Fruit fly (Drosophila melanogaster) whole organism, embryonic: ENCODE data around the gene Rad9.

Experiments used
- CG10565 ChIP-seq: fragments of 200-800 bp; sonication (Bioruptor generic); optimal IDR thresholded peaks from 3 replicates; lab custom pipeline; 2016; ENCODE audit warnings: missing biosample characterization, mild to moderate bottlenecking, missing genetic modification characterization
- CG11247 ChIP-seq: fragments of 200-800 bp; sonication (Bioruptor generic); IDR thresholded peaks from 2 replicates; pipeline ENCODE4 v1.3.6; 2022; ENCODE audit warnings: missing biosample characterization, missing genetic modification characterization
- CG11560 ChIP-seq: fragments of 200-800 bp; sonication (Bioruptor generic); IDR thresholded peaks from 3 replicates; pipeline ENCODE4 v1.3.6; 2022; ENCODE audit warnings: missing biosample characterization, missing genetic modification characterization
- CG11695 ChIP-seq: fragments of 200-800 bp; sonication (Bioruptor generic); IDR thresholded peaks from 3 replicates; pipeline ENCODE4 v1.3.6; 2022; ENCODE audit warnings: missing biosample characterization, missing genetic modification characterization
- CG11696 ChIP-seq: fragments of 200-800 bp; sonication (Bioruptor generic); IDR thresholded peaks from 2 replicates; pipeline ENCODE4 v1.3.6; 2022; ENCODE audit warnings: missing biosample characterization, missing genetic modification characterization
- CG1233 ChIP-seq: fragments of 200-800 bp; sonication (Bioruptor generic); optimal IDR thresholded peaks from 4 replicates; lab custom pipeline; 2018; ENCODE audit warnings: missing biosample characterization, mild to moderate bottlenecking, missing genetic modification characterization
- CG16863 ChIP-seq: fragments of 200-800 bp; sonication (Bioruptor generic); optimal IDR thresholded peaks from 3 replicates; lab custom pipeline; 2016; ENCODE audit warnings: missing biosample characterization, missing genetic modification characterization
- CG30431 ChIP-seq: fragments of 200-800 bp; sonication (Bioruptor generic); optimal IDR thresholded peaks from 2 replicates; lab custom pipeline; 2017; ENCODE audit warnings: missing biosample characterization, missing genetic modification characterization
- CG32772 ChIP-seq: fragments of 200-800 bp; sonication (Bioruptor generic); IDR thresholded peaks from 2 replicates; pipeline ENCODE4 v1.3.6; 2022; ENCODE audit warnings: missing biosample characterization, missing genetic modification characterization
- CG4707 ChIP-seq: fragments of 200-800 bp; sonication (Bioruptor generic); optimal IDR thresholded peaks from 2 replicates; lab custom pipeline; 2018; ENCODE audit warnings: missing biosample characterization, mild to moderate bottlenecking, missing genetic modification characterization, moderate library complexity
- CG5953 ChIP-seq: fragments of 200-800 bp; sonication (Bioruptor generic); IDR thresholded peaks from 2 replicates; pipeline ENCODE4 v1.3.6; 2022; ENCODE audit warnings: missing biosample characterization, missing genetic modification characterization
- CG7963 ChIP-seq: fragments of 200-800 bp; sonication (Bioruptor generic); IDR thresholded peaks from 3 replicates; pipeline ENCODE4 v1.3.6; 2022; ENCODE audit warnings: missing biosample characterization, missing genetic modification characterization; ENCODE audit not compliant: partially characterized antibody
- CG8290 ChIP-seq, 3 experiments: fragments of 200-800 bp; sonication (Bioruptor generic); optimal IDR thresholded peaks; 2 replicates each; lab custom pipeline; 2016 to 2019; ENCODE audit warnings: missing biosample characterization in 3 of 3, missing genetic modification characterization in 3 of 3, mild to moderate bottlenecking in 2 of 3, moderate library complexity in 1 of 3
- CTCF ChIP-seq: fragments of 200-800 bp; sonication (Bioruptor generic); optimal IDR thresholded peaks from 2 replicates; lab custom pipeline; 2017; ENCODE audit warnings: missing biosample characterization, mild to moderate bottlenecking, missing genetic modification characterization, moderate library complexity
- Chrac-16 ChIP-seq: fragments of 200-800 bp; sonication (Bioruptor generic); optimal IDR thresholded peaks from 3 replicates; lab custom pipeline; 2016; ENCODE audit warnings: missing biosample characterization, missing genetic modification characterization
- Dad ChIP-seq: fragments of 200-800 bp; sonication (Bioruptor generic); optimal IDR thresholded peaks from 3 replicates; lab custom pipeline; 2016; ENCODE audit warnings: missing biosample characterization, missing genetic modification characterization
- Dip3 ChIP-seq: fragments of 200-800 bp; sonication (Bioruptor generic); optimal IDR thresholded peaks from 3 replicates; lab custom pipeline; 2016; ENCODE audit warnings: missing biosample characterization, missing genetic modification characterization
- Fer3 ChIP-seq: fragments of 200-800 bp; sonication (Bioruptor generic); optimal IDR thresholded peaks from 2 replicates; lab custom pipeline; 2018; ENCODE audit warnings: missing biosample characterization, mild to moderate bottlenecking, missing genetic modification characterization, moderate library complexity
- HmgZ ChIP-seq: fragments of 200-800 bp; sonication (Bioruptor generic); optimal IDR thresholded peaks from 2 replicates; lab custom pipeline; 2018; ENCODE audit warnings: missing biosample characterization, mild to moderate bottlenecking, missing genetic modification characterization
- Hsf ChIP-seq: fragments of 200-800 bp; sonication (Bioruptor generic); optimal IDR thresholded peaks from 3 replicates; lab custom pipeline; 2016; ENCODE audit warnings: missing biosample characterization, missing genetic modification characterization
- Mrtf ChIP-seq: fragments of 200-800 bp; sonication (Bioruptor generic); IDR thresholded peaks from 3 replicates; pipeline ENCODE4 v1.3.6; 2022; ENCODE audit warnings: missing biosample characterization, missing genetic modification characterization
- Neu2 ChIP-seq: fragments of 200-800 bp; sonication (Bioruptor generic); optimal IDR thresholded peaks from 3 replicates; lab custom pipeline; 2016; ENCODE audit warnings: missing biosample characterization, missing genetic modification characterization, borderline replicate concordance
- Nf-YA ChIP-seq: fragments of 200-800 bp; sonication (Bioruptor generic); IDR thresholded peaks from 2 replicates; pipeline ENCODE4 v1.3.6; 2022; ENCODE audit warnings: missing biosample characterization, missing genetic modification characterization
- NfI ChIP-seq: fragments of 200-800 bp; sonication (Bioruptor generic); optimal IDR thresholded peaks from 3 replicates; lab custom pipeline; 2018; ENCODE audit warnings: missing biosample characterization, mild to moderate bottlenecking, missing genetic modification characterization, moderate library complexity
- Pdp1 ChIP-seq, 2 experiments: fragments of 200-800 bp; sonication (Bioruptor generic); optimal IDR thresholded peaks; 3 replicates each; lab custom pipeline; 2016; ENCODE audit warnings: missing biosample characterization in 2 of 2, missing genetic modification characterization in 2 of 2, mild to moderate bottlenecking in 1 of 2, moderate library complexity in 1 of 2
- Rfx ChIP-seq: fragments of 200-800 bp; sonication (Bioruptor generic); IDR thresholded peaks from 2 replicates; pipeline ENCODE4 v1.3.6; 2022; ENCODE audit warnings: missing biosample characterization, missing genetic modification characterization
- Ssrp ChIP-seq: fragments of 200-800 bp; sonication (Bioruptor generic); optimal IDR thresholded peaks from 2 replicates; lab custom pipeline; 2018; ENCODE audit warnings: missing biosample characterization, mild to moderate bottlenecking, missing genetic modification characterization, moderate library complexity
- Trl ChIP-seq, 3 experiments: fragments of >200 bp in 2 of 3; fragments of 200-800 bp in 1 of 3; sonication (Bioruptor generic) in 1 of 3; optimal IDR thresholded peaks; 2 replicates in 1 of 3; 3 replicates in 2 of 3; lab custom pipeline; 2016 to 2017; ENCODE audit warnings: missing biosample characterization in 1 of 3, missing genetic modification characterization in 1 of 3
- aop ChIP-seq: fragments of 200-800 bp; sonication (Bioruptor generic); IDR thresholded peaks from 2 replicates; pipeline ENCODE4 v1.3.6; 2022; ENCODE audit warnings: missing biosample characterization, missing genetic modification characterization
- ara ChIP-seq: fragments of 200-800 bp; sonication (Bioruptor generic); IDR thresholded peaks from 2 replicates; pipeline ENCODE4 v1.3.6; 2022; ENCODE audit warnings: missing biosample characterization, missing genetic modification characterization
- bcd ChIP-seq: fragments of 200-800 bp; sonication (Bioruptor generic); optimal IDR thresholded peaks from 2 replicates; lab custom pipeline; 2017; ENCODE audit warnings: missing biosample characterization, mild to moderate bottlenecking, missing genetic modification characterization
- br ChIP-seq: fragments of >200 bp; optimal IDR thresholded peaks from 2 replicates; lab custom pipeline; 2017
- croc ChIP-seq: fragments of 200-800 bp; sonication (Bioruptor generic); conservative IDR thresholded peaks from 3 replicates; pipeline ENCODE4 v1.3.6; 2022; ENCODE audit warnings: missing biosample characterization, missing genetic modification characterization
- en ChIP-seq: fragments of 200-800 bp; sonication (Bioruptor generic); optimal IDR thresholded peaks from 2 replicates; lab custom pipeline; 2016; ENCODE audit warnings: missing biosample characterization, missing genetic modification characterization
- gfzf ChIP-seq: fragments of 200-800 bp; sonication (Bioruptor generic); optimal IDR thresholded peaks from 2 replicates; lab custom pipeline; 2016; ENCODE audit warnings: missing biosample characterization, mild to moderate bottlenecking, missing genetic modification characterization, moderate library complexity
- gsb ChIP-seq: fragments of 200-800 bp; sonication (Bioruptor generic); IDR thresholded peaks from 2 replicates; pipeline ENCODE4 v1.3.6; 2022; ENCODE audit warnings: missing biosample characterization, missing genetic modification characterization
- gsb-n ChIP-seq: fragments of 200-800 bp; sonication (Bioruptor generic); optimal IDR thresholded peaks from 3 replicates; lab custom pipeline; 2018; ENCODE audit warnings: missing biosample characterization, mild to moderate bottlenecking, missing genetic modification characterization
- inv ChIP-seq: fragments of 200-800 bp; sonication (Bioruptor generic); IDR thresholded peaks from 2 replicates; pipeline ENCODE4 v1.3.6; 2022; ENCODE audit warnings: missing biosample characterization, missing genetic modification characterization; ENCODE audit not compliant: partially characterized antibody
- onecut ChIP-seq: fragments of 200-800 bp; sonication (Bioruptor generic); IDR thresholded peaks from 2 replicates; pipeline ENCODE4 v1.3.6; 2022; ENCODE audit warnings: missing biosample characterization, missing genetic modification characterization
- org-1 ChIP-seq: fragments of 200-800 bp; sonication (Bioruptor generic); optimal IDR thresholded peaks from 2 replicates; lab custom pipeline; 2017; ENCODE audit warnings: missing biosample characterization, missing genetic modification characterization
- run ChIP-seq: fragments of 200-800 bp; sonication (Bioruptor generic); optimal IDR thresholded peaks from 3 replicates; lab custom pipeline; 2018; ENCODE audit warnings: missing biosample characterization, mild to moderate bottlenecking, missing genetic modification characterization
- sc ChIP-seq, 3 experiments: fragments of >200 bp in 2 of 3; fragments of 200-800 bp in 1 of 3; sonication (Bioruptor generic) in 1 of 3; optimal IDR thresholded peaks; 2 replicates in 2 of 3; 3 replicates in 1 of 3; lab custom pipeline; 2017; ENCODE audit warnings: mild to moderate bottlenecking in 1 of 3, missing biosample characterization in 1 of 3, missing genetic modification characterization in 1 of 3, missing genetic modification reagents in 1 of 3
- sna ChIP-seq: fragments of 200-800 bp; sonication (Bioruptor generic); IDR thresholded peaks from 2 replicates; pipeline ENCODE4 v1.3.6; 2022; ENCODE audit warnings: missing biosample characterization, missing genetic modification characterization; ENCODE audit not compliant: partially characterized antibody
- tgo ChIP-seq: fragments of 200-800 bp; sonication (Bioruptor generic); IDR thresholded peaks from 3 replicates; pipeline ENCODE4 v1.3.6; 2022; ENCODE audit warnings: missing biosample characterization, missing genetic modification characterization
- tin ChIP-seq: fragments of 200-800 bp; sonication (Bioruptor generic); optimal IDR thresholded peaks from 3 replicates; lab custom pipeline; 2016; ENCODE audit warnings: missing biosample characterization, missing genetic modification characterization
- tio ChIP-seq: fragments of 200-800 bp; sonication (Bioruptor generic); optimal IDR thresholded peaks from 2 replicates; lab custom pipeline; 2017; ENCODE audit warnings: missing biosample characterization, missing genetic modification characterization, inconsistent platforms
- vfl ChIP-seq: fragments of 200-800 bp; sonication (Bioruptor generic); optimal IDR thresholded peaks from 2 replicates; lab custom pipeline; 2016; ENCODE audit warnings: missing biosample characterization, missing genetic modification characterization
- vvl ChIP-seq: fragments of 200-800 bp; sonication (Bioruptor generic); IDR thresholded peaks from 2 replicates; pipeline ENCODE4 v1.3.6; 2022; ENCODE audit warnings: missing biosample characterization, missing genetic modification characterization
- yki ChIP-seq: fragments of >200 bp; optimal IDR thresholded peaks from 3 replicates; lab custom pipeline; 2018
- z ChIP-seq: fragments of 200-800 bp; sonication (Bioruptor generic); IDR thresholded peaks from 3 replicates; pipeline ENCODE4 v1.3.6; 2022; ENCODE audit warnings: missing biosample characterization, missing genetic modification characterization

Gene Rad9

dm6 chr3L:18822450-18823220 lies 49.7 kb downstream of the Rad9 start, which contains the start of gene Cat (continued):
- peak; percentile 6 for TF ChIP-seq CG1233 (GFP tag; lab: Kevin White, UChicago)
- peak; percentile 3 for TF ChIP-seq CG8290 (GFP tag; optimal IDR thresholded peaks at IDR 0.05; lab: Kevin White, UChicago)
- TF ChIP-seq CG8290 (tag; optimal IDR thresholded peaks at IDR 0.05; lab: Kevin White, UChicago): peak in 1 of 2 experiments; percentile 53
- TF ChIP-seq CG11247 (GFP tag; lab: Robert Waterston, UW): no peak
- TF ChIP-seq aop (GFP tag; lab: Robert Waterston, UW): no peak
- TF ChIP-seq sc (optimal IDR thresholded peaks at IDR 0.05; lab: Kevin White, UChicago): no peak
- no peak for TF ChIP-seq sc (GFP tag; optimal IDR thresholded peaks at IDR 0.05; lab: Kevin White, UChicago)
- peak; percentile 36 for TF ChIP-seq Hsf (GFP tag; lab: Kevin White, UChicago)
- TF ChIP-seq bcd (GFP tag; lab: Kevin White, UChicago): no peak
- peak; percentile 73 for TF ChIP-seq HmgZ (tag; lab: Kevin White, UChicago)
- TF ChIP-seq Pdp1 (GFP tag; optimal IDR thresholded peaks at IDR 0.05; lab: Kevin White, UChicago): peak in 1 of 2 experiments; percentile 98
- TF ChIP-seq Mrtf (GFP tag; lab: Robert Waterston, UW): no peak; the same call in 2 of the 3 replicates
- no peak for TF ChIP-seq br (lab: Kevin White, UChicago)
- TF ChIP-seq CG16863 (GFP tag; lab: Kevin White, UChicago): no peak
- TF ChIP-seq CG7963: no peak; the same call in 2 of the 3 replicates
- peak; percentile 52 for TF ChIP-seq vfl (GFP tag; lab: Kevin White, UChicago)
- peak; percentile 33 for TF ChIP-seq Dad (GFP tag; lab: Kevin White, UChicago)
- no peak for TF ChIP-seq tio (GFP tag; lab: Kevin White, UChicago)
- no peak for TF ChIP-seq CTCF (GFP tag; lab: Kevin White, UChicago)
- peak; percentile 41 for TF ChIP-seq tin (GFP tag; lab: Kevin White, UChicago)
- no peak for TF ChIP-seq z
- peak; percentile 3 for TF ChIP-seq CG4707 (GFP tag; lab: Kevin White, UChicago)
- TF ChIP-seq gsb-n (tag; lab: Kevin White, UChicago): peak; percentile 20
- TF ChIP-seq CG11696 (GFP tag; lab: Robert Waterston, UW): no peak
- TF ChIP-seq gsb (GFP tag; lab: Robert Waterston, UW): no peak
- TF ChIP-seq yki (lab: Kevin White, UChicago): no peak
- TF ChIP-seq gfzf (GFP tag; lab: Kevin White, UChicago): peak; percentile 10
- TF ChIP-seq en: no peak
- no peak for TF ChIP-seq Neu2 (GFP tag; lab: Kevin White, UChicago)
- TF ChIP-seq tgo (GFP tag; lab: Robert Waterston, UW): no peak
- no peak for TF ChIP-seq run
- TF ChIP-seq Chrac-16 (GFP tag; lab: Kevin White, UChicago): peak; percentile 27
- peak; percentile 77 for TF ChIP-seq inv (GFP tag; lab: Robert Waterston, UW)
- TF ChIP-seq org-1 (GFP tag; lab: Kevin White, UChicago): no peak
- TF ChIP-seq CG11695 (GFP tag; lab: Robert Waterston, UW): no peak
- TF ChIP-seq Fer3 (tag; lab: Kevin White, UChicago): peak; percentile 33
- no peak for TF ChIP-seq Dip3 (GFP tag; lab: Kevin White, UChicago)
- no peak for TF ChIP-seq ara (GFP tag; lab: Robert Waterston, UW)
- TF ChIP-seq onecut (GFP tag; lab: Robert Waterston, UW): peak; percentile 18; the same call in 1 of the 2 replicates
- no peak for TF ChIP-seq CG5953 (GFP tag; lab: Robert Waterston, UW)
- TF ChIP-seq Trl (optimal IDR thresholded peaks at IDR 0.05; lab: Kevin White, UChicago): peak; percentile 70 to 82
- peak; percentile 26 for TF ChIP-seq Trl (GFP tag; optimal IDR thresholded peaks at IDR 0.05; lab: Kevin White, UChicago)
- peak; percentile 72; the same call in 1 of the 2 replicates for TF ChIP-seq vvl (GFP tag; lab: Robert Waterston, UW)
- TF ChIP-seq NfI (GFP tag; lab: Kevin White, UChicago): peak; percentile 47
- no peak for TF ChIP-seq CG11560 (tag; lab: Robert Waterston, UW)
- no peak for TF ChIP-seq CG30431 (GFP tag; lab: Kevin White, UChicago)
- TF ChIP-seq Nf-YA (GFP tag; lab: Robert Waterston, UW): no peak
- no peak for TF ChIP-seq croc (GFP tag; lab: Robert Waterston, UW)
- TF ChIP-seq Ssrp (tag; lab: Kevin White, UChicago): no peak
- TF ChIP-seq CG32772 (GFP tag; lab: Robert Waterston, UW): no peak
- no peak for TF ChIP-seq CG10565 (GFP tag; lab: Kevin White, UChicago)
- peak; percentile 43; the same call in 1 of the 2 replicates for TF ChIP-seq Rfx (GFP tag; lab: Robert Waterston, UW)
- peak; percentile 89 for TF ChIP-seq sna
